Fruit fly (Drosophila melanogaster) whole organism, embryonic: ENCODE data around the gene zyd.
A peak's percentile ranks its signal among the peaks of the same experiment; 100 is the strongest.

ENCODE experiments used
- Ada2b ChIP-seq: fragments of 200-800 bp; sonication (Bioruptor generic); IDR thresholded peaks from 2 replicates; pipeline ENCODE4 v1.3.6; 2022; ENCODE audit warnings: missing biosample characterization, missing genetic modification characterization
- Antp ChIP-seq: fragments of 200-800 bp; sonication (Bioruptor generic); optimal IDR thresholded peaks from 3 replicates; lab custom pipeline; 2016; ENCODE audit warnings: missing biosample characterization, missing genetic modification characterization
- Awh ChIP-seq: fragments of 200-800 bp; sonication (Bioruptor generic); IDR thresholded peaks from 2 replicates; pipeline ENCODE4, ENCODE4 v1.3.6; 2022; ENCODE audit warnings: missing biosample characterization, missing genetic modification characterization
- CG10147 ChIP-seq: fragments of 200-800 bp; sonication (Bioruptor generic); optimal IDR thresholded peaks from 2 replicates; lab custom pipeline; 2019; ENCODE audit warnings: missing biosample characterization, mild to moderate bottlenecking, missing genetic modification characterization, moderate library complexity
- CG10274 ChIP-seq: fragments of 200-800 bp; sonication (Bioruptor generic); optimal IDR thresholded peaks from 3 replicates; lab custom pipeline; 2017; ENCODE audit warnings: missing biosample characterization, mild to moderate bottlenecking, missing genetic modification characterization
- CG1233 ChIP-seq: fragments of 200-800 bp; sonication (Bioruptor generic); optimal IDR thresholded peaks from 4 replicates; lab custom pipeline; 2018; ENCODE audit warnings: missing biosample characterization, mild to moderate bottlenecking, missing genetic modification characterization
- CG12391 ChIP-seq: fragments of 200-800 bp; sonication (Bioruptor generic); optimal IDR thresholded peaks from 3 replicates; lab custom pipeline; 2018; ENCODE audit warnings: missing biosample characterization, mild to moderate bottlenecking, missing genetic modification characterization, moderate library complexity
- CG13123 ChIP-seq: fragments of 200-800 bp; sonication (Bioruptor generic); optimal IDR thresholded peaks from 2 replicates; lab custom pipeline; 2016; ENCODE audit warnings: missing biosample characterization, missing genetic modification characterization
- CG13296 ChIP-seq: fragments of 200-800 bp; sonication (Bioruptor generic); optimal IDR thresholded peaks from 3 replicates; lab custom pipeline; 2018; ENCODE audit warnings: missing biosample characterization, mild to moderate bottlenecking, missing genetic modification characterization
- CG13624 ChIP-seq: fragments of 200-800 bp; sonication (Bioruptor generic); optimal IDR thresholded peaks from 2 replicates; lab custom pipeline; 2016; ENCODE audit warnings: missing biosample characterization, missing genetic modification characterization
- CG13775 ChIP-seq: fragments of 200-800 bp; sonication (Bioruptor generic); optimal IDR thresholded peaks from 3 replicates; lab custom pipeline; 2017; ENCODE audit warnings: missing biosample characterization, mild to moderate bottlenecking, missing genetic modification characterization
- CG15514 ChIP-seq: fragments of 200-800 bp; sonication (Bioruptor generic); optimal IDR thresholded peaks from 3 replicates; lab custom pipeline; 2017; ENCODE audit warnings: missing biosample characterization, missing genetic modification characterization, mild to moderate bottlenecking, moderate library complexity, missing genetic modification reagents
- CG17612 ChIP-seq: fragments of 200-800 bp; sonication (Bioruptor generic); IDR thresholded peaks from 2 replicates; pipeline ENCODE4 v1.3.6; 2022; ENCODE audit warnings: missing biosample characterization, missing genetic modification characterization
- CG2120 ChIP-seq: fragments of 200-800 bp; sonication (Bioruptor generic); optimal IDR thresholded peaks from 3 replicates; lab custom pipeline; 2016; ENCODE audit warnings: missing biosample characterization, missing genetic modification characterization
- CG30431 ChIP-seq: fragments of 200-800 bp; sonication (Bioruptor generic); optimal IDR thresholded peaks from 2 replicates; lab custom pipeline; 2017; ENCODE audit warnings: missing biosample characterization, missing genetic modification characterization
- CG32532 ChIP-seq: fragments of 200-800 bp; sonication (Bioruptor generic); IDR thresholded peaks from 2 replicates; pipeline ENCODE4 v1.3.6; 2022; ENCODE audit warnings: missing biosample characterization, missing genetic modification characterization
- CG3281 ChIP-seq: fragments of 200-800 bp; sonication (Bioruptor generic); optimal IDR thresholded peaks from 3 replicates; lab custom pipeline; 2017; ENCODE audit warnings: missing biosample characterization, mild to moderate bottlenecking, missing genetic modification characterization
- CG34224 ChIP-seq: fragments of 200-800 bp; sonication (Bioruptor generic); IDR thresholded peaks from 3 replicates; pipeline ENCODE4 v1.3.6; 2022; ENCODE audit warnings: missing biosample characterization, missing genetic modification characterization; ENCODE audit not compliant: partially characterized antibody
- CG4707 ChIP-seq: fragments of 200-800 bp; sonication (Bioruptor generic); optimal IDR thresholded peaks from 2 replicates; lab custom pipeline; 2018; ENCODE audit warnings: missing biosample characterization, mild to moderate bottlenecking, missing genetic modification characterization, moderate library complexity
- Deaf1 ChIP-seq: fragments of 200-800 bp; optimal IDR thresholded peaks from 3 replicates; lab custom pipeline; 2019; ENCODE audit warnings: missing biosample characterization, mild to moderate bottlenecking, missing genetic modification characterization, moderate library complexity
- Dfd ChIP-seq, 2 experiments: fragments of >200 bp; optimal IDR thresholded peaks; 2 replicates each; lab custom pipeline; 2017; ENCODE audit warnings: missing biosample characterization in 2 of 2, missing genetic modification characterization in 2 of 2
- Dll ChIP-seq: fragments of 200-800 bp; sonication (Bioruptor generic); IDR thresholded peaks from 4 replicates; pipeline ENCODE4 v1.3.6; 2022; ENCODE audit warnings: missing biosample characterization, missing genetic modification characterization; ENCODE audit not compliant: partially characterized antibody
- HLH3B ChIP-seq: fragments of 200-800 bp; sonication (Bioruptor generic); IDR thresholded peaks from 2 replicates; pipeline ENCODE4 v1.3.6; 2022; ENCODE audit warnings: missing biosample characterization, missing genetic modification characterization
- Hand ChIP-seq: fragments of 200-800 bp; sonication (Bioruptor generic); optimal IDR thresholded peaks from 2 replicates; lab custom pipeline; 2017; ENCODE audit warnings: mild to moderate bottlenecking, missing biosample characterization, missing genetic modification reagents, missing genetic modification characterization
- Neu2 ChIP-seq: fragments of 200-800 bp; sonication (Bioruptor generic); optimal IDR thresholded peaks from 3 replicates; lab custom pipeline; 2016; ENCODE audit warnings: missing biosample characterization, missing genetic modification characterization, borderline replicate concordance
- Oaz ChIP-seq: fragments of 200-800 bp; sonication (Bioruptor generic); IDR thresholded peaks from 2 replicates; pipeline ENCODE4 v1.3.6; 2022; ENCODE audit warnings: missing biosample characterization, missing genetic modification characterization
- Spps ChIP-seq: fragments of 200-800 bp; sonication (Bioruptor generic); optimal IDR thresholded peaks from 2 replicates; lab custom pipeline; 2018; ENCODE audit warnings: missing biosample characterization, mild to moderate bottlenecking, missing genetic modification characterization
- Taf1 ChIP-seq: fragments of 200-800 bp; sonication (Bioruptor generic); IDR thresholded peaks from 2 replicates; pipeline ENCODE4 v1.3.6; 2022; ENCODE audit warnings: missing biosample characterization, missing genetic modification characterization
- Vsx1 ChIP-seq: fragments of 200-800 bp; sonication (Bioruptor generic); optimal IDR thresholded peaks from 2 replicates; lab custom pipeline; 2017; ENCODE audit warnings: missing biosample characterization, mild to moderate bottlenecking, missing genetic modification characterization, missing genetic modification reagents
- YL-1 ChIP-seq: fragments of 200-800 bp; sonication (Bioruptor generic); optimal IDR thresholded peaks from 3 replicates; lab custom pipeline; 2017; ENCODE audit warnings: missing biosample characterization, mild to moderate bottlenecking, missing genetic modification characterization
- ac ChIP-seq: fragments of 200-800 bp; sonication (Bioruptor generic); optimal IDR thresholded peaks from 3 replicates; lab custom pipeline; 2017; ENCODE audit warnings: missing biosample characterization, mild to moderate bottlenecking, missing genetic modification characterization
- ash1 ChIP-seq: fragments of 200-800 bp; sonication (Bioruptor generic); optimal IDR thresholded peaks from 2 replicates; lab custom pipeline; 2018; ENCODE audit warnings: missing biosample characterization, mild to moderate bottlenecking, missing genetic modification characterization
- ato ChIP-seq: fragments of 200-800 bp; sonication (Bioruptor generic); IDR thresholded peaks from 2 replicates; pipeline ENCODE4 v1.3.6; 2022; ENCODE audit warnings: missing biosample characterization, missing genetic modification characterization; ENCODE audit not compliant: partially characterized antibody
- cg ChIP-seq: fragments of 200-800 bp; sonication (Bioruptor generic); optimal IDR thresholded peaks from 3 replicates; lab custom pipeline; 2019; ENCODE audit warnings: missing biosample characterization, mild to moderate bottlenecking, missing genetic modification characterization, moderate library complexity
- chif ChIP-seq, 2 experiments: fragments of 200-800 bp; sonication (Bioruptor generic); optimal IDR thresholded peaks; 3 replicates each; lab custom pipeline; 2016; ENCODE audit warnings: missing biosample characterization in 2 of 2, missing genetic modification characterization in 2 of 2
- corto ChIP-seq: fragments of 200-800 bp; sonication (Bioruptor generic); optimal IDR thresholded peaks from 2 replicates; lab custom pipeline; 2016; ENCODE audit warnings: missing biosample characterization, mild to moderate bottlenecking, missing genetic modification characterization, moderate library complexity
- crc ChIP-seq: fragments of 200-800 bp; sonication (Bioruptor generic); optimal IDR thresholded peaks from 2 replicates; lab custom pipeline; 2016; ENCODE audit warnings: missing biosample characterization, missing genetic modification characterization
- crp ChIP-seq, 2 experiments: fragments of 200-800 bp; sonication (Bioruptor generic); optimal IDR thresholded peaks; 2 replicates in 1 of 2; 3 replicates in 1 of 2; lab custom pipeline; 2017; ENCODE audit warnings: missing biosample characterization in 2 of 2, missing genetic modification characterization in 2 of 2, mild to moderate bottlenecking in 1 of 2, moderate library complexity in 1 of 2
- disco-r ChIP-seq: fragments of 200-800 bp; sonication (Bioruptor generic); optimal IDR thresholded peaks from 2 replicates; lab custom pipeline; 2016; ENCODE audit warnings: missing biosample characterization, missing genetic modification characterization
- dysf ChIP-seq: fragments of 200-800 bp; sonication (Bioruptor generic); IDR thresholded peaks from 3 replicates; pipeline ENCODE4 v1.3.6; 2022; ENCODE audit warnings: missing biosample characterization, missing genetic modification characterization
- emc ChIP-seq: fragments of 200-800 bp; sonication (Bioruptor generic); optimal IDR thresholded peaks from 2 replicates; lab custom pipeline; 2016; ENCODE audit warnings: missing biosample characterization, missing genetic modification characterization
- exex ChIP-seq: fragments of 200-800 bp; sonication (Bioruptor generic); optimal IDR thresholded peaks from 4 replicates; lab custom pipeline; 2018; ENCODE audit warnings: missing biosample characterization, mild to moderate bottlenecking, missing genetic modification characterization, moderate library complexity
- h ChIP-seq: fragments of >200 bp; optimal IDR thresholded peaks from 2 replicates; lab custom pipeline; 2017
- lmd ChIP-seq: fragments of 200-800 bp; sonication (Bioruptor generic); IDR thresholded peaks from 2 replicates; pipeline ENCODE4 v1.3.6; 2022; ENCODE audit warnings: missing biosample characterization, missing genetic modification characterization
- mam ChIP-seq: fragments of 200-800 bp; sonication (Bioruptor generic); optimal IDR thresholded peaks from 3 replicates; lab custom pipeline; 2016; ENCODE audit warnings: missing biosample characterization, missing genetic modification characterization
- psq ChIP-seq: fragments of 200-800 bp; sonication (Bioruptor generic); optimal IDR thresholded peaks from 2 replicates; lab custom pipeline; 2017; ENCODE audit warnings: missing biosample characterization, missing genetic modification characterization
- shn ChIP-seq: fragments of 200-800 bp; sonication (Bioruptor generic); optimal IDR thresholded peaks from 3 replicates; lab custom pipeline; 2016; ENCODE audit warnings: missing biosample characterization, missing genetic modification characterization
- sug ChIP-seq: fragments of 200-800 bp; optimal IDR thresholded peaks from 2 replicates; lab custom pipeline; 2019; ENCODE audit warnings: missing biosample characterization, mild to moderate bottlenecking, missing genetic modification characterization, moderate library complexity
- unpg ChIP-seq: fragments of 200-800 bp; sonication (Bioruptor generic); optimal IDR thresholded peaks from 3 replicates; lab custom pipeline; 2018; ENCODE audit warnings: missing biosample characterization, mild to moderate bottlenecking, missing genetic modification characterization, moderate library complexity
- usp ChIP-seq: fragments of >200 bp; optimal IDR thresholded peaks from 2 replicates; lab custom pipeline; 2017; ENCODE audit warnings: missing biosample characterization, missing genetic modification characterization
- vvl ChIP-seq: fragments of 200-800 bp; sonication (Bioruptor generic); IDR thresholded peaks from 2 replicates; pipeline ENCODE4 v1.3.6; 2022; ENCODE audit warnings: missing biosample characterization, missing genetic modification characterization
- zfh2 ChIP-seq: fragments of 200-800 bp; sonication (Bioruptor generic); optimal IDR thresholded peaks from 2 replicates; lab custom pipeline; 2016; ENCODE audit warnings: missing biosample characterization, missing genetic modification characterization

Gene zyd

dm6 chrX:23007399-23007798 is 15.3 kb upstream of the zyd start (continued):
- TF ChIP-seq Spps (tag; lab: Kevin White, UChicago) (no peak), mam (no peak), YL-1 (GFP tag; lab: Kevin White, UChicago) (peak; percentile 5), Vsx1 (no peak), shn (GFP tag; lab: Kevin White, UChicago) (no peak), CG13624 (GFP tag; lab: Kevin White, UChicago) (no peak), vvl (peak; percentile 40; the same call in 1 of the 2 replicates), Deaf1 (tag; lab: Kevin White, UChicago) (no peak), CG13123 (GFP tag; lab: Kevin White, UChicago) (no peak), ac (GFP tag; lab: Kevin White, UChicago) (no peak), Neu2 (GFP tag; lab: Kevin White, UChicago) (no peak), Awh (GFP tag; lab: Robert Waterston, UW) (no peak), cg (GFP tag; lab: Kevin White, UChicago) (no peak), ato (GFP tag; lab: Robert Waterston, UW) (peak; percentile 95), chif (GFP tag; optimal IDR thresholded peaks at IDR 0.05; lab: Kevin White, UChicago) (no peak), CG13775 (peak; percentile 30), usp (GFP tag; lab: Kevin White, UChicago) (no peak), Dll (GFP tag; lab: Robert Waterston, UW) (peak; percentile 93), crp (GFP tag; optimal IDR thresholded peaks at IDR 0.05; lab: Kevin White, UChicago) (no peak), CG10274 (GFP tag; lab: Kevin White, UChicago) (no peak), CG2120 (GFP tag; lab: Kevin White, UChicago) (peak; percentile 0), Taf1 (no peak), CG3281 (peak; percentile 1), CG34224 (GFP tag; lab: Robert Waterston, UW) (peak; percentile 96), sug (tag; lab: Kevin White, UChicago) (peak; percentile 7), CG10147 (no peak), zfh2 (GFP tag; lab: Kevin White, UChicago) (no peak), h (no peak), Dfd (GFP tag; optimal IDR thresholded peaks at IDR 0.05; lab: Kevin White, UChicago) (no peak), Ada2b (GFP tag; lab: Robert Waterston, UW) (no peak), CG30431 (no peak), unpg (peak; percentile 43), emc (no peak), lmd (no peak), corto (GFP tag; lab: Kevin White, UChicago) (no peak), exex (tag; lab: Kevin White, UChicago) (no peak), CG15514 (GFP tag; lab: Kevin White, UChicago) (no peak), CG13296 (no peak), Oaz (GFP tag; lab: Robert Waterston, UW) (no peak), psq (GFP tag; lab: Kevin White, UChicago) (no peak), ash1 (GFP tag; lab: Kevin White, UChicago) (no peak), CG12391 (peak; percentile 52), CG4707 (GFP tag; lab: Kevin White, UChicago) (no peak), Antp (no peak), disco-r (GFP tag; lab: Kevin White, UChicago) (no peak), CG32532 (peak; percentile 56), CG17612 (no peak), dysf (GFP tag; lab: Robert Waterston, UW) (peak; percentile 52; the same call in 1 of the 3 replicates), CG1233 (GFP tag; lab: Kevin White, UChicago) (no peak), Hand (GFP tag; lab: Kevin White, UChicago) (no peak), HLH3B (GFP tag; lab: Robert Waterston, UW) (no peak), crc (GFP tag; lab: Kevin White, UChicago) (no peak)
